Worm (Caenorhabditis elegans): Measurements from ENCODE around the gene EEED8.3.

DNA sequence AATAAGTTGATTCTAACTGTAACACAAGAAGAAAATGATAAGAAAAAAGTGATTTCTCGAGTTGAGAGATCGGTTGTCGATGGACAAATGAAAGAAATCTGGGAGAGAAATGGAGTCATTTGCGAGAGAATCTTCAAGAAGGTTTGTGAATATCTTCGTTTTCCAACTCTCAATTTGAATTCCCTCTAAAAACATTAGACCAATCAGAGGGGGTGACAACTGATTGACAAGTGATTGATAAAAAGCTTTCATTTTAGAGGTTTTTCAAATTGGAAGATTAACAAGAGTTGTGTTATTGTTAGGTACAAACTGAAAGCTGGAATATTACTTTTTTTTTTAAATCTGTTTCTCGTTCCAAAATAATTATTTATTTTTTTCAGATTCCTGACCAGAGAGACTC, 3.8 kb downstream of the EEED8.3 start:
- TF ChIP-seq W03F9.2 (tag; optimal IDR thresholded peaks at IDR 0.05): no peak
- no peak for TF ChIP-seq him-1 (tag; optimal IDR thresholded peaks at IDR 0.05)
- TF ChIP-seq dao-5 (tag; optimal IDR thresholded peaks at IDR 0.05): no peak
